Fruit fly (Drosophila melanogaster) whole organism, embryonic: ENCODE data around the gene CG32102.
A peak's percentile ranks its signal among the peaks of the same experiment; 100 is the strongest.

Source experiments
- Bgb ChIP-seq: fragments of 200-800 bp; sonication (Bioruptor generic); IDR thresholded peaks from 2 replicates; pipeline ENCODE4 v1.3.6; 2022; ENCODE audit warnings: missing biosample characterization, missing genetic modification characterization; ENCODE audit not compliant: partially characterized antibody
- C15 ChIP-seq: fragments of 200-800 bp; sonication (Bioruptor generic); IDR thresholded peaks from 3 replicates; pipeline ENCODE4 v1.3.6; 2022; ENCODE audit warnings: missing biosample characterization, missing genetic modification characterization
- CG10267 ChIP-seq: fragments of 200-800 bp; sonication (Bioruptor generic); optimal IDR thresholded peaks from 2 replicates; lab custom pipeline; 2018; ENCODE audit warnings: missing biosample characterization, mild to moderate bottlenecking, missing genetic modification characterization, moderate library complexity
- CG10274 ChIP-seq: fragments of 200-800 bp; sonication (Bioruptor generic); optimal IDR thresholded peaks from 3 replicates; lab custom pipeline; 2017; ENCODE audit warnings: missing biosample characterization, mild to moderate bottlenecking, missing genetic modification characterization
- CG10959 ChIP-seq: fragments of 200-800 bp; sonication (Bioruptor generic); IDR thresholded peaks from 2 replicates; pipeline ENCODE4 v1.3.6; 2022; ENCODE audit warnings: missing biosample characterization, missing genetic modification characterization
- CG14710 ChIP-seq: fragments of 200-800 bp; sonication (Bioruptor generic); optimal IDR thresholded peaks from 3 replicates; lab custom pipeline; 2019; ENCODE audit warnings: missing biosample characterization, mild to moderate bottlenecking, missing genetic modification characterization, moderate library complexity
- CG15696 ChIP-seq: fragments of 200-800 bp; sonication (Bioruptor generic); optimal IDR thresholded peaks from 2 replicates; lab custom pipeline; 2019; ENCODE audit warnings: missing biosample characterization, mild to moderate bottlenecking, missing genetic modification characterization, moderate library complexity
- CG17328 ChIP-seq: fragments of 200-800 bp; sonication (Bioruptor generic); IDR thresholded peaks from 2 replicates; pipeline ENCODE4 v1.3.6; 2022; ENCODE audit warnings: missing biosample characterization, missing genetic modification characterization
- CG17829 ChIP-seq: fragments of 200-800 bp; optimal IDR thresholded peaks from 2 replicates; lab custom pipeline; 2019; ENCODE audit warnings: missing biosample characterization, mild to moderate bottlenecking, missing genetic modification characterization, moderate library complexity
- CG18262 ChIP-seq: fragments of 200-800 bp; optimal IDR thresholded peaks from 3 replicates; lab custom pipeline; 2019; ENCODE audit warnings: missing biosample characterization, mild to moderate bottlenecking, missing genetic modification characterization, moderate library complexity
- CG2712 ChIP-seq: fragments of 200-800 bp; optimal IDR thresholded peaks from 3 replicates; lab custom pipeline; 2019; ENCODE audit warnings: missing biosample characterization, mild to moderate bottlenecking, missing genetic modification characterization, moderate library complexity
- CG30403 ChIP-seq: fragments of 200-800 bp; sonication (Bioruptor generic); optimal IDR thresholded peaks from 3 replicates; lab custom pipeline; 2016; ENCODE audit warnings: missing biosample characterization, missing genetic modification characterization
- CG33557 ChIP-seq: fragments of 200-800 bp; sonication (Bioruptor generic); optimal IDR thresholded peaks from 2 replicates; lab custom pipeline; 2019; ENCODE audit warnings: missing biosample characterization, mild to moderate bottlenecking, missing genetic modification characterization, moderate library complexity
- CG3726 ChIP-seq: fragments of 200-800 bp; sonication (Bioruptor generic); IDR thresholded peaks from 3 replicates; pipeline ENCODE4, ENCODE4 v1.3.6; 2022; ENCODE audit warnings: missing biosample characterization, missing genetic modification characterization
- CG4707 ChIP-seq: fragments of 200-800 bp; sonication (Bioruptor generic); optimal IDR thresholded peaks from 2 replicates; lab custom pipeline; 2018; ENCODE audit warnings: missing biosample characterization, mild to moderate bottlenecking, missing genetic modification characterization, moderate library complexity
- CG7839 ChIP-seq: fragments of 200-800 bp; sonication (Bioruptor generic); optimal IDR thresholded peaks from 3 replicates; lab custom pipeline; 2018; ENCODE audit warnings: missing biosample characterization, mild to moderate bottlenecking, missing genetic modification characterization, moderate library complexity
- CG9727 ChIP-seq: fragments of 200-800 bp; sonication (Bioruptor generic); optimal IDR thresholded peaks from 3 replicates; lab custom pipeline; 2017; ENCODE audit warnings: missing biosample characterization, mild to moderate bottlenecking, missing genetic modification characterization
- D19B ChIP-seq: fragments of 200-800 bp; sonication (Bioruptor generic); optimal IDR thresholded peaks from 2 replicates; lab custom pipeline; 2017; ENCODE audit warnings: missing biosample characterization, mild to moderate bottlenecking, missing genetic modification characterization
- Dad ChIP-seq: fragments of 200-800 bp; sonication (Bioruptor generic); optimal IDR thresholded peaks from 3 replicates; lab custom pipeline; 2016; ENCODE audit warnings: missing biosample characterization, missing genetic modification characterization
- Dp ChIP-seq: fragments of 200-800 bp; sonication (Bioruptor generic); optimal IDR thresholded peaks from 2 replicates; lab custom pipeline; 2018; ENCODE audit warnings: missing biosample characterization, mild to moderate bottlenecking, missing genetic modification characterization, moderate library complexity
- Eip74EF ChIP-seq, 2 experiments: fragments of 200-800 bp in 1 of 2; fragments of >200 bp in 1 of 2; sonication (Bioruptor generic) in 1 of 2; optimal IDR thresholded peaks; 2 replicates each; lab custom pipeline; 2017 to 2019; ENCODE audit warnings: missing biosample characterization in 2 of 2, missing genetic modification characterization in 2 of 2, mild to moderate bottlenecking in 1 of 2, moderate library complexity in 1 of 2
- Fer1 ChIP-seq: fragments of 200-800 bp; sonication (Bioruptor generic); optimal IDR thresholded peaks from 2 replicates; lab custom pipeline; 2017; ENCODE audit warnings: missing biosample characterization, mild to moderate bottlenecking, missing genetic modification characterization
- Hr3 ChIP-seq: fragments of 200-800 bp; sonication (Bioruptor generic); optimal IDR thresholded peaks from 3 replicates; lab custom pipeline; 2016; ENCODE audit warnings: missing biosample characterization, missing genetic modification characterization
- Hr78 ChIP-seq, 2 experiments: fragments of 200-800 bp in 1 of 2; fragments of >200 bp in 1 of 2; sonication (Bioruptor generic) in 1 of 2; optimal IDR thresholded peaks; 2 replicates each; lab custom pipeline; 2017 to 2019; ENCODE audit warnings: missing biosample characterization in 2 of 2, missing genetic modification characterization in 2 of 2, mild to moderate bottlenecking in 1 of 2, moderate library complexity in 1 of 2
- Neu2 ChIP-seq: fragments of 200-800 bp; sonication (Bioruptor generic); optimal IDR thresholded peaks from 3 replicates; lab custom pipeline; 2016; ENCODE audit warnings: missing biosample characterization, missing genetic modification characterization, borderline replicate concordance
- Nf-YC ChIP-seq: fragments of 200-800 bp; optimal IDR thresholded peaks from 3 replicates; lab custom pipeline; 2019; ENCODE audit warnings: missing biosample characterization, mild to moderate bottlenecking, missing genetic modification characterization, moderate library complexity
- Stat92E ChIP-seq, 3 experiments: fragments of >200 bp in 2 of 3; fragments of 200-800 bp in 1 of 3; sonication (Bioruptor generic) in 1 of 3; optimal IDR thresholded peaks; 2 replicates each; lab custom pipeline; 2017 to 2019; ENCODE audit warnings: missing biosample characterization in 3 of 3, missing genetic modification characterization in 3 of 3, mild to moderate bottlenecking in 1 of 3, moderate library complexity in 1 of 3
- Usf ChIP-seq: fragments of 200-800 bp; sonication (Bioruptor generic); optimal IDR thresholded peaks from 2 replicates; lab custom pipeline; 2017; ENCODE audit warnings: missing genotype, missing biosample characterization, missing genetic modification characterization
- ash1 ChIP-seq: fragments of 200-800 bp; sonication (Bioruptor generic); optimal IDR thresholded peaks from 2 replicates; lab custom pipeline; 2018; ENCODE audit warnings: missing biosample characterization, mild to moderate bottlenecking, missing genetic modification characterization
- cas ChIP-seq: fragments of 200-800 bp; sonication (Bioruptor generic); IDR thresholded peaks from 2 replicates; pipeline ENCODE4 v1.3.6; 2022; ENCODE audit warnings: missing biosample characterization, missing genetic modification characterization
- caup ChIP-seq: fragments of 200-800 bp; sonication (Bioruptor generic); optimal IDR thresholded peaks from 3 replicates; lab custom pipeline; 2017; ENCODE audit warnings: missing biosample characterization, mild to moderate bottlenecking, missing genetic modification characterization, moderate library complexity; ENCODE audit not compliant: severe bottlenecking
- cwo ChIP-seq: fragments of 200-800 bp; sonication (Bioruptor generic); optimal IDR thresholded peaks from 3 replicates; lab custom pipeline; 2017; ENCODE audit warnings: missing biosample characterization, missing genetic modification characterization, mild to moderate bottlenecking, moderate library complexity, missing genetic modification reagents
- disco-r ChIP-seq: fragments of 200-800 bp; sonication (Bioruptor generic); optimal IDR thresholded peaks from 2 replicates; lab custom pipeline; 2016; ENCODE audit warnings: missing biosample characterization, missing genetic modification characterization
- emc ChIP-seq: fragments of 200-800 bp; sonication (Bioruptor generic); optimal IDR thresholded peaks from 2 replicates; lab custom pipeline; 2016; ENCODE audit warnings: missing biosample characterization, missing genetic modification characterization
- fd102C ChIP-seq: fragments of 200-800 bp; sonication (Bioruptor generic); optimal IDR thresholded peaks from 2 replicates; lab custom pipeline; 2018; ENCODE audit warnings: missing biosample characterization, mild to moderate bottlenecking, missing genetic modification characterization, moderate library complexity
- gsb ChIP-seq: fragments of 200-800 bp; sonication (Bioruptor generic); IDR thresholded peaks from 2 replicates; pipeline ENCODE4 v1.3.6; 2022; ENCODE audit warnings: missing biosample characterization, missing genetic modification characterization
- lab ChIP-seq: fragments of 200-800 bp; sonication (Bioruptor generic); optimal IDR thresholded peaks from 3 replicates; lab custom pipeline; 2017; ENCODE audit warnings: missing biosample characterization, missing genetic modification characterization, mild to moderate bottlenecking, moderate library complexity, missing genetic modification reagents
- mirr ChIP-seq: fragments of 200-800 bp; sonication (Bioruptor generic); optimal IDR thresholded peaks from 3 replicates; lab custom pipeline; 2018; ENCODE audit warnings: missing biosample characterization, mild to moderate bottlenecking, missing genetic modification characterization
- otp ChIP-seq: fragments of 200-800 bp; sonication (Bioruptor generic); IDR thresholded peaks from 3 replicates; pipeline ENCODE4, ENCODE4 v1.3.6; 2022; ENCODE audit warnings: missing biosample characterization, missing genetic modification characterization
- peb ChIP-seq: fragments of 200-800 bp; sonication (Bioruptor generic); IDR thresholded peaks from 2 replicates; pipeline ENCODE4 v1.3.6; 2022; ENCODE audit warnings: missing biosample characterization, missing genetic modification characterization
- pita ChIP-seq: fragments of 200-800 bp; sonication (Bioruptor generic); optimal IDR thresholded peaks from 2 replicates; lab custom pipeline; 2017; ENCODE audit warnings: missing biosample characterization, mild to moderate bottlenecking, missing genetic modification characterization
- prd ChIP-seq, 3 experiments: fragments of >200 bp in 2 of 3; fragments of 200-800 bp in 1 of 3; sonication (Bioruptor generic) in 1 of 3; optimal IDR thresholded peaks in 2 of 3; IDR thresholded peaks in 1 of 3; 2 replicates in 2 of 3; 3 replicates in 1 of 3; pipeline versions ENCODE4 v1.3.6 to Lab custom; 2017 to 2022; ENCODE audit warnings: missing biosample characterization in 1 of 3, missing genetic modification characterization in 1 of 3
- rib ChIP-seq: fragments of 200-800 bp; sonication (Bioruptor generic); IDR thresholded peaks from 2 replicates; pipeline ENCODE4 v1.3.6; 2022; ENCODE audit warnings: missing biosample characterization, missing genetic modification characterization
- row ChIP-seq: fragments of 200-800 bp; sonication (Bioruptor generic); IDR thresholded peaks from 3 replicates; pipeline ENCODE4 v1.3.6; 2022; ENCODE audit warnings: missing biosample characterization, missing genetic modification characterization
- run ChIP-seq: fragments of 200-800 bp; sonication (Bioruptor generic); optimal IDR thresholded peaks from 3 replicates; lab custom pipeline; 2018; ENCODE audit warnings: missing biosample characterization, mild to moderate bottlenecking, missing genetic modification characterization
- sens ChIP-seq: fragments of 200-800 bp; sonication (Bioruptor generic); peaks from one replicate; lab custom pipeline; 2016; ENCODE audit warnings: missing biosample characterization, missing genetic modification characterization
- tio ChIP-seq: fragments of 200-800 bp; sonication (Bioruptor generic); optimal IDR thresholded peaks from 2 replicates; lab custom pipeline; 2017; ENCODE audit warnings: missing biosample characterization, missing genetic modification characterization, inconsistent platforms
- tna ChIP-seq: fragments of 200-800 bp; sonication (Bioruptor generic); IDR thresholded peaks from 2 replicates; pipeline ENCODE4 v1.3.6; 2022; ENCODE audit warnings: missing biosample characterization, missing genetic modification characterization; ENCODE audit not compliant: partially characterized antibody
- ttk ChIP-seq: fragments of 200-800 bp; sonication (Bioruptor generic); IDR thresholded peaks from 2 replicates; pipeline ENCODE4 v2.1.2; 2022; ENCODE audit warnings: missing biosample characterization, missing genetic modification characterization

Gene CG32102

DNA sequence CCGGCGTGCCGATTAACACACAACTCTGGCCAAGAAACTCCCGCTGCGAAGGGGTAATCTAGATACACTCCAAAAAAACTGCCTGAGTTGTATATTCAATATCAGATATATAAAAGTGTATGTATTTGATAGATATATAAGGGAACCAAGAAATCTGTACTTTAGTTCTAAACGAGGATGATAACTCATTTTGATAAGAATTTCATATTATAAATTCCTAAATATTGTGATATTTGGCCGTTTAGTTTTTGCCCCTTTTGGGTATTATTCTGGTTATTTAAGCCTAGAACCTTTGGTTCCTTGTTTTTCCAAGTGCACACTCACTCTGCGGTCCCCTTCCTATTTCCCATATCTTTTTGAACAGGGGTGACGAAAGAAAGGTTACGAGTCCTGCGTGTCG lies 16.1 kb downstream of the CG32102 start (continued):
- TF ChIP-seq Dp (GFP tag; lab: Kevin White, UChicago) (no peak), run (tag; lab: Kevin White, UChicago) (no peak), C15 (GFP tag; lab: Robert Waterston, UW) (no peak), Fer1 (GFP tag; lab: Kevin White, UChicago) (no peak), CG17829 (tag; lab: Kevin White, UChicago) (peak; percentile 12), Stat92E (GFP tag; optimal IDR thresholded peaks at IDR 0.05; lab: Kevin White, UChicago) (no peak), gsb (GFP tag; lab: Robert Waterston, UW) (no peak), CG4707 (no peak), CG30403 (GFP tag; lab: Kevin White, UChicago) (no peak), CG10959 (GFP tag; lab: Robert Waterston, UW) (no peak), rib (GFP tag; lab: Robert Waterston, UW) (no peak), disco-r (no peak), CG10274 (GFP tag; lab: Kevin White, UChicago) (no peak), D19B (GFP tag; lab: Kevin White, UChicago) (no peak), pita (no peak), CG2712 (peak; percentile 52), mirr (no peak), emc (GFP tag; lab: Kevin White, UChicago) (no peak), CG33557 (peak; percentile 11), otp (GFP tag; lab: Robert Waterston, UW) (no peak), CG3726 (GFP tag; lab: Robert Waterston, UW) (no peak), ttk (GFP tag; lab: Robert Waterston, UW) (no peak), fd102C (GFP tag; lab: Kevin White, UChicago) (peak; percentile 8), tio (no peak), CG18262 (tag; lab: Kevin White, UChicago) (peak; percentile 30), cas (GFP tag; lab: Robert Waterston, UW) (no peak), Neu2 (GFP tag; lab: Kevin White, UChicago) (no peak), Usf (GFP tag; lab: Kevin White, UChicago) (no peak), prd (optimal IDR thresholded peaks at IDR 0.05; lab: Kevin White, UChicago) (no peak), prd (GFP tag; IDR thresholded peaks at IDR 0.05; lab: Robert Waterston, UW) (peak; percentile 37; the same call in 2 of the 3 replicates), tna (GFP tag; lab: Robert Waterston, UW) (no peak), Eip74EF (GFP tag; optimal IDR thresholded peaks at IDR 0.05; lab: Kevin White, UChicago) (no peak), peb (GFP tag; lab: Robert Waterston, UW) (no peak), caup (GFP tag; lab: Kevin White, UChicago) (no peak), CG15696 (peak; percentile 73), sens (peak; percentile 74), lab (GFP tag; lab: Kevin White, UChicago) (no peak), cwo (GFP tag; lab: Kevin White, UChicago) (no peak), CG7839 (tag; lab: Kevin White, UChicago) (no peak), Nf-YC (tag; lab: Kevin White, UChicago) (no peak), Bgb (no peak), ash1 (no peak), CG17328 (GFP tag; lab: Robert Waterston, UW) (no peak), CG10267 (tag; lab: Kevin White, UChicago) (peak; percentile 16), row (GFP tag; lab: Robert Waterston, UW) (0 out of 3 replicates have a peak, but pooled peaks have one; percentile 17), Dad (GFP tag; lab: Kevin White, UChicago) (no peak), Hr3 (GFP tag; lab: Kevin White, UChicago) (no peak), CG9727 (GFP tag; lab: Kevin White, UChicago) (peak; percentile 53), CG14710 (tag; lab: Kevin White, UChicago) (peak; percentile 16), Hr78 (GFP tag; optimal IDR thresholded peaks at IDR 0.05; lab: Kevin White, UChicago) (no peak)
